Worm (Caenorhabditis elegans) whole organism, L4 larva: ENCODE data around the gene tsg-101.
A peak's percentile ranks its signal among the peaks of the same experiment; 100 is the strongest.

Source experiments
- F26F4.8 ChIP-seq: fragments of 200-800 bp; sonication (Bioruptor generic); conservative IDR thresholded peaks from 2 replicates; pipeline ENCODE4 v1.3.6; 2022; ENCODE audit warnings: missing genetic modification characterization, missing compliant biosample characterization
- F49E8.2 ChIP-seq: sonication (generic microtip); optimal IDR thresholded peaks from 2 replicates; lab custom pipeline; 2016; ENCODE audit warnings: missing compliant biosample characterization, mild to moderate bottlenecking, missing genetic modification characterization, borderline replicate concordance
- R02D3.7 ChIP-seq: fragments of 150-350 bp; sonication (generic microtip); optimal IDR thresholded peaks from 3 replicates; lab custom pipeline; 2014; ENCODE audit warnings: missing biosample characterization, missing genetic modification characterization
- T20F7.1 ChIP-seq: fragments of 200-800 bp; sonication (Bioruptor generic); optimal IDR thresholded peaks from 2 replicates; lab custom pipeline; 2018; ENCODE audit warnings: mild to moderate bottlenecking, missing genetic modification characterization, missing compliant biosample characterization
- Y48G9A.11 ChIP-seq: fragments of 200-800 bp; sonication (Bioruptor generic); IDR thresholded peaks from 2 replicates; pipeline ENCODE4 v1.3.6; 2022; ENCODE audit warnings: missing genetic modification reagents, missing genetic modification characterization, missing compliant biosample characterization
- Y5F2A.4 ChIP-seq: fragments of 200-800 bp; sonication (Bioruptor generic); optimal IDR thresholded peaks from 2 replicates; lab custom pipeline; 2018; ENCODE audit warnings: mild to moderate bottlenecking, missing genetic modification characterization, missing compliant biosample characterization
- Y75B8A.6 ChIP-seq: fragments of 200-800 bp; sonication (Bioruptor generic); IDR thresholded peaks from 2 replicates; pipeline ENCODE4 v1.3.6; 2022; ENCODE audit warnings: missing genetic modification reagents, missing genetic modification characterization, missing compliant biosample characterization
- ZK337.2 ChIP-seq: fragments of 200-800 bp; sonication (Bioruptor generic); IDR thresholded peaks from 2 replicates; pipeline ENCODE4 v1.3.6; 2022; ENCODE audit warnings: missing genetic modification reagents, missing genetic modification characterization, missing compliant biosample characterization
- aha-1 ChIP-seq: fragments of 150-350 bp; peaks from one replicate; lab custom pipeline; 2014; ENCODE audit warnings: missing biosample characterization, missing genetic modification characterization
- aly-2 ChIP-seq: sonication (generic microtip); optimal IDR thresholded peaks from 2 replicates; lab custom pipeline; 2018; ENCODE audit warnings: missing biosample characterization, missing genetic modification characterization
- ama-1 ChIP-seq: fragments of 150-350 bp; optimal IDR thresholded peaks from 2 replicates; lab custom pipeline; 2014; ENCODE audit warnings: inconsistent platforms, mixed read lengths
- ces-1 ChIP-seq: fragments of 150-350 bp; sonication (generic microtip); optimal IDR thresholded peaks from 4 replicates; lab custom pipeline; 2014; ENCODE audit warnings: missing biosample characterization, missing genetic modification reagents, missing genetic modification characterization
- ctbp-1 ChIP-seq: fragments of 200-800 bp; sonication (Bioruptor generic); IDR thresholded peaks from 2 replicates; pipeline ENCODE4 v1.3.6; 2022; ENCODE audit warnings: missing genetic modification reagents, missing genetic modification characterization, missing compliant biosample characterization
- dmd-6 ChIP-seq: fragments of 200-800 bp; sonication (Bioruptor generic); IDR thresholded peaks from 2 replicates; pipeline ENCODE4 v1.3.6; 2022; ENCODE audit warnings: missing genetic modification reagents, missing genetic modification characterization, missing compliant biosample characterization
- dve-1 ChIP-seq: sonication (generic microtip); optimal IDR thresholded peaks from 2 replicates; lab custom pipeline; 2017; ENCODE audit warnings: antibody characterized with exemption, mild to moderate bottlenecking, missing genetic modification characterization, missing compliant biosample characterization; ENCODE audit not compliant: insufficient read depth
- egl-27 ChIP-seq: sonication (generic microtip); optimal IDR thresholded peaks from 3 replicates; lab custom pipeline; 2017; ENCODE audit warnings: missing biosample characterization, missing genetic modification reagents, missing genetic modification characterization
- egl-43 ChIP-seq: fragments of 200-800 bp; sonication (Bioruptor generic); IDR thresholded peaks from 2 replicates; pipeline ENCODE4 v1.3.6; 2022; ENCODE audit warnings: missing genetic modification reagents, missing genetic modification characterization, missing compliant biosample characterization
- fos-1 ChIP-seq: fragments of 150-350 bp; optimal IDR thresholded peaks from 2 replicates; lab custom pipeline; 2014; ENCODE audit warnings: missing biosample characterization, missing genetic modification characterization
- gei-8 ChIP-seq: fragments of 200-800 bp; sonication (Bioruptor generic); optimal IDR thresholded peaks from 2 replicates; lab custom pipeline; 2018; ENCODE audit warnings: mild to moderate bottlenecking, missing genetic modification characterization, missing compliant biosample characterization
- hmg-1.1 ChIP-seq: fragments of 200-800 bp; sonication (Bioruptor generic); IDR thresholded peaks from 2 replicates; pipeline ENCODE4 v1.3.6; 2022; ENCODE audit warnings: missing genetic modification reagents, missing genetic modification characterization, missing compliant biosample characterization
- lim-7 ChIP-seq: fragments of 200-800 bp; sonication (Bioruptor generic); IDR thresholded peaks from 2 replicates; pipeline ENCODE4 v1.3.6; 2022; ENCODE audit warnings: missing genetic modification characterization, missing compliant biosample characterization
- lin-15B ChIP-seq: fragments of 150-350 bp; sonication (generic microtip); optimal IDR thresholded peaks from 3 replicates; lab custom pipeline; 2014; ENCODE audit warnings: missing biosample characterization, missing genetic modification characterization
- lin-38 ChIP-seq: fragments of 200-800 bp; sonication (Bioruptor generic); IDR thresholded peaks from 2 replicates; pipeline ENCODE4 v1.3.6; 2022; ENCODE audit warnings: missing genetic modification reagents, missing genetic modification characterization, missing compliant biosample characterization
- madf-5 ChIP-seq, 2 experiments: fragments of 200-800 bp; sonication (Bioruptor generic); IDR thresholded peaks; 2 replicates each; pipeline ENCODE4 v1.3.6; 2022; ENCODE audit warnings: missing compliant biosample characterization in 2 of 2, missing genetic modification characterization in 2 of 2
- madf-9 ChIP-seq: fragments of 200-800 bp; sonication (Bioruptor generic); conservative IDR thresholded peaks from 2 replicates; pipeline ENCODE4 v1.3.6; 2022; ENCODE audit warnings: missing genetic modification reagents, missing genetic modification characterization, missing compliant biosample characterization
- mdl-1 ChIP-seq, 2 experiments: fragments of 150-350 bp in 1 of 2; sonication (generic microtip) in 1 of 2; optimal IDR thresholded peaks; 2 replicates each; lab custom pipeline; 2014 to 2017; ENCODE audit warnings: missing biosample characterization in 2 of 2, missing genetic modification characterization in 2 of 2
- mdt-29 ChIP-seq: fragments of 200-800 bp; sonication (Bioruptor generic); IDR thresholded peaks from 2 replicates; pipeline ENCODE4 v1.3.6; 2022; ENCODE audit warnings: missing genetic modification reagents, missing genetic modification characterization, missing compliant biosample characterization
- mes-2 ChIP-seq: sonication (generic microtip); optimal IDR thresholded peaks from 2 replicates; lab custom pipeline; 2016; ENCODE audit warnings: missing genotype, mild to moderate bottlenecking, missing genetic modification characterization, missing compliant biosample characterization; ENCODE audit not compliant: poor library complexity, severe bottlenecking
- mxl-2 ChIP-seq: fragments of 200-800 bp; sonication (Bioruptor generic); conservative IDR thresholded peaks from 2 replicates; pipeline ENCODE4 v1.3.6; 2022; ENCODE audit warnings: missing genetic modification reagents, missing genetic modification characterization, missing compliant biosample characterization
- nhr-237 ChIP-seq: sonication (generic microtip); optimal IDR thresholded peaks from 2 replicates; lab custom pipeline; 2017; ENCODE audit warnings: missing biosample characterization, missing genetic modification characterization
- nhr-25 ChIP-seq: sonication (generic microtip); optimal IDR thresholded peaks from 2 replicates; lab custom pipeline; 2017; ENCODE audit warnings: missing genetic modification characterization, mild to moderate bottlenecking, missing compliant biosample characterization, antibody characterized with exemption, moderate library complexity, borderline replicate concordance; ENCODE audit not compliant: insufficient read depth
- nhr-42 ChIP-seq: fragments of 200-800 bp; sonication (Bioruptor generic); IDR thresholded peaks from 2 replicates; pipeline ENCODE4 v1.3.6; 2022; ENCODE audit warnings: missing genetic modification characterization, missing compliant biosample characterization
- nhr-77 ChIP-seq: fragments of 150-350 bp; optimal IDR thresholded peaks from 2 replicates; lab custom pipeline; 2014; ENCODE audit warnings: missing biosample characterization, missing genetic modification characterization
- php-3 ChIP-seq: fragments of 200-800 bp; sonication (Bioruptor generic); IDR thresholded peaks from 2 replicates; pipeline ENCODE4 v1.3.6; 2022; ENCODE audit warnings: missing genetic modification reagents, missing genetic modification characterization, missing compliant biosample characterization
- rbr-2 ChIP-seq: sonication (generic microtip); optimal IDR thresholded peaks from 2 replicates; lab custom pipeline; 2016; ENCODE audit warnings: missing genotype, missing genetic modification characterization, missing compliant biosample characterization
- saeg-2 ChIP-seq: fragments of 200-800 bp; sonication (Bioruptor generic); IDR thresholded peaks from 2 replicates; pipeline ENCODE4 v1.3.6; 2022; ENCODE audit warnings: missing genetic modification reagents, missing genetic modification characterization, missing compliant biosample characterization
- sdz-12 ChIP-seq: fragments of 200-800 bp; sonication (Bioruptor generic); optimal IDR thresholded peaks from 2 replicates; lab custom pipeline; 2018; ENCODE audit warnings: mild to moderate bottlenecking, missing genetic modification characterization, missing compliant biosample characterization
- skn-1 ChIP-seq: fragments of 150-350 bp; optimal IDR thresholded peaks from 2 replicates; lab custom pipeline; 2014; ENCODE audit warnings: missing biosample characterization, missing genetic modification characterization
- snpc-4 ChIP-seq: fragments of 150-350 bp; optimal IDR thresholded peaks from 2 replicates; lab custom pipeline; 2014; ENCODE audit warnings: missing biosample characterization, missing genetic modification characterization
- spr-1 ChIP-seq: sonication (generic microtip); optimal IDR thresholded peaks from 2 replicates; lab custom pipeline; 2016; ENCODE audit warnings: mild to moderate bottlenecking, missing genetic modification characterization, missing compliant biosample characterization
- unc-62 ChIP-seq, 3 experiments: fragments of 150-350 bp in 1 of 3; sonication (generic microtip); optimal IDR thresholded peaks in 2 of 3; peaks in 1 of 3; 1 replicate in 1 of 3; 2 replicates in 2 of 3; lab custom pipeline; 2014 to 2017; ENCODE audit warnings: missing biosample characterization in 3 of 3, missing genetic modification characterization in 3 of 3, missing genetic modification reagents in 3 of 3, missing genotype in 1 of 3
- vab-7 ChIP-seq: fragments of 200-800 bp; sonication (Bioruptor generic); IDR thresholded peaks from 2 replicates; pipeline ENCODE4 v1.3.6; 2022; ENCODE audit warnings: missing genetic modification reagents, missing genetic modification characterization, missing compliant biosample characterization
- ztf-11 ChIP-seq: fragments of 150-350 bp; optimal IDR thresholded peaks from 2 replicates; lab custom pipeline; 2014; ENCODE audit warnings: missing biosample characterization, missing genetic modification characterization

tsg-101 gene

DNA sequence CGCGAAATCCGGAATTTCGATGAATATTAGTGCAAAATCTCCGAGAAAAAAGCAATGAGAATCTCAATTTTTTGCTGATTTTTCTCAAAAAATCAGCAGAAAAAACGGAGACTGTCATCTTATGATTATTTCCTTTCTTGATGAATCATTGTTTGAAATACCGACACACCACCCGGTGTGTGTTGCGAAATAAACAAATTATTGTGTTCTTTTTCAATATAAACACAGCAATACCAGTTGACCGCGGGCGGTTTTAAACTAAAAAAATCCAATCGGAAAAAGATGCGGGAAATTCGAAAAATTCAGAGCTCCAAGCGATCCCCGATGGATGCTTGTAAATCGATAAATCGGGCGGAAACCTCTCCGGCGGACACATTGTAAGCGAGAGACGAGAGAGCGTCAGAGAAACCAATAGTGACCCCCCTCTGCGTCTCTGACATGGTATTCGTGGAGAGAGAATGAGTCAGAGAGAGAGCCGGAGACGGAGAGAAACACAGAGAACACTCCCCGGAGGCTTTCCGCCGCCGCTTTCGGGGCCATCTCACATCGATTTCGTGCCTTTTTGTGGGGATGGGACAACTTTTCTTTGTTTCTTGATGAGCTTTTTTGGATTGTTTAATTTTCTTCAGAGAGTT lies 1.2 kb upstream of the tsg-101 start (continued):
- TF ChIP-seq madf-9 (GFP tag; lab: Robert Waterston, UW) (no peak), lim-7 (GFP tag; lab: Robert Waterston, UW) (0 out of 2 replicates have a peak, but pooled peaks have one; percentile 33), madf-5 (GFP tag; IDR thresholded peaks at IDR 0.05; lab: Robert Waterston, UW) (no peak), lin-15B (tag; lab: Kevin White, UChicago) (no peak), aly-2 (no peak), lin-38 (GFP tag; lab: Robert Waterston, UW) (peak; percentile 48; the same call in 1 of the 2 replicates), php-3 (GFP tag; lab: Robert Waterston, UW) (no peak), snpc-4 (no peak), nhr-237 (tag; lab: Kevin White, UChicago) (no peak), egl-27 (tag; lab: Kevin White, UChicago) (no peak), nhr-77 (no peak), fos-1 (no peak), mes-2 (tag; lab: Kevin White, UChicago) (peak; percentile 68), Y5F2A.4 (GFP tag; lab: Kevin White, UChicago) (no peak), ZK337.2 (GFP tag; lab: Robert Waterston, UW) (no peak), dmd-6 (GFP tag; lab: Robert Waterston, UW) (peak; percentile 36; the same call in 1 of the 2 replicates), mdl-1 (tag; optimal IDR thresholded peaks at IDR 0.05; lab: Kevin White, UChicago) (peak in 1 of 2 experiments; percentile 13)

DNA sequence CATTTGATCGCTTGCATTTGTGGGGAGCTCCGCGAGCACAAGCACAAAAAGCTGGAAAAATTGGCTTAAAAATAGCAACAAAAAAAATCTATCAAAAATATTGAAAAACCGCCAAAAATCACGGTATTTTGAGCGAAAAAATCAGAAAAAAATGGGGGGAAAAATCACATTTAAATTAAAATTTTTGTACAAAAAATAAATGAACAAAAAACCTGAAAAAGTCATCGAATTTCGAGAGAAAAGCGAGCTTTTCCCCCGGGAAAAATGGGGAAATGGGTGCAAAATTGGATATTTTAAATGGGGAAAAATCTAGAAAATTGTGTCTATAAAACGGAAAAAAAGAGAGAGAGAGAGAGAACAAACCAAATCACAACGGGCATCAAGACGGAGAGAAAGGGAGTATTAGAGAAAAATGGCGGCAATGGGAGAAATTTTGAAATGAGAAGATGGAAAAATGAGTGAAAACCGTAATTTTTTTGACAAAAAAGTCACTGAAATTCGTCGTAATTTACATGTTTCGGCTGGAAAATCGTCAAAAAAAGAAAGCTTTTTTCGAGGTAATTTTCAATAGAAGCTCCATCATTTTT lies 4.8 kb downstream of the tsg-101 start, which contains the start of gene ced-10:
Gene ced-10 (minus strand): TSS at position 51 of the 587 bp plus-strand sequence.
- no peak for TF ChIP-seq mxl-2 (GFP tag; lab: Robert Waterston, UW)

DNA sequence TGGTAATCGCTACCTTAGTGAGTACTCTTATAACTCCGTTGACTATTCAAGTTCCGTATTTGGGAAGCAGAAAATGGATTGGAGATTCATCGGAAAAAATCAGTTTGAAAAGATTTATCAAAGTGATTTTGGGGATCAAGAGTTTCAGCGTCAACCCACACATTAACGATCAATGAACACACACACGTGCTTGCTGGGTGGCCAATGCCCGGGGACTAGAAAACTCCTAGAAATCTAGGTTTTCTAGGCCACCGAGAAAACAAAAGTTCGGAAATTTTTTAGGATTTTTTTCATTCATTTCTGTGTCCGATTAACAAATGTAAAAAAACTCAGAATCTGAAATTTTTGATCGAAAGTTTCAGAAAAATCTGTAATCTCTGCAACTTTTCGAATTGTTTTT lies 8.4 kb downstream of the tsg-101 start:
- TF ChIP-seq mdl-1 (tag; optimal IDR thresholded peaks at IDR 0.05; lab: Kevin White, UChicago) (no peak), unc-62 (GFP tag; optimal IDR thresholded peaks at IDR 0.05 in 1 of 2; lab: Kevin White, UChicago) (peak in 1 of 2 experiments; percentile 30), unc-62 (tag; optimal IDR thresholded peaks at IDR 0.05; lab: Kevin White, UChicago) (no peak), lin-38 (GFP tag; lab: Robert Waterston, UW) (peak; percentile 29; the same call in 1 of the 2 replicates), F49E8.2 (no peak), aly-2 (no peak), nhr-25 (no peak), lin-15B (tag; lab: Kevin White, UChicago) (no peak), snpc-4 (no peak), Y5F2A.4 (GFP tag; lab: Kevin White, UChicago) (no peak), nhr-77 (no peak), spr-1 (tag; lab: Kevin White, UChicago) (no peak), ama-1 (lab: Kevin White, UChicago) (peak; percentile 2), madf-9 (GFP tag; lab: Robert Waterston, UW) (no peak), F26F4.8 (GFP tag; lab: Robert Waterston, UW) (no peak), ztf-11 (tag; lab: Kevin White, UChicago) (no peak), egl-43 (no peak), lim-7 (GFP tag; lab: Robert Waterston, UW) (no peak), Y75B8A.6 (GFP tag; lab: Robert Waterston, UW) (no peak), ces-1 (GFP tag; lab: Kevin White, UChicago) (no peak), vab-7 (no peak), sdz-12 (GFP tag; lab: Kevin White, UChicago) (no peak), dve-1 (tag; lab: Kevin White, UChicago) (peak; percentile 2), T20F7.1 (no peak), egl-27 (tag; lab: Kevin White, UChicago) (no peak), skn-1 (no peak), ctbp-1 (GFP tag; lab: Robert Waterston, UW) (no peak), mdt-29 (GFP tag; lab: Robert Waterston, UW) (no peak), saeg-2 (GFP tag; lab: Robert Waterston, UW) (no peak), Y48G9A.11 (GFP tag; lab: Robert Waterston, UW) (peak; percentile 32; the same call in 1 of the 2 replicates), hmg-1.1 (GFP tag; lab: Robert Waterston, UW) (no peak), gei-8 (GFP tag; lab: Kevin White, UChicago) (no peak), rbr-2 (no peak), mes-2 (tag; lab: Kevin White, UChicago) (peak; percentile 67), nhr-42 (GFP tag; lab: Robert Waterston, UW) (no peak), aha-1 (tag; lab: Kevin White, UChicago) (no peak), R02D3.7 (tag; lab: Kevin White, UChicago) (no peak)
